Worm (Caenorhabditis elegans) whole organism, L1 larva: ENCODE results near the gene bca-1.

ENCODE experiments used
- C16A3.4 ChIP-seq: fragments of 150-350 bp; optimal IDR thresholded peaks from 2 replicates; lab custom pipeline; 2014; ENCODE audit warnings: missing biosample characterization, missing genetic modification characterization
- F16B12.6 ChIP-seq: fragments of 150-350 bp; optimal IDR thresholded peaks from 2 replicates; lab custom pipeline; 2014; ENCODE audit warnings: missing biosample characterization, missing genetic modification characterization
- Y116A8C.19 ChIP-seq: sonication (generic microtip); optimal IDR thresholded peaks from 2 replicates; lab custom pipeline; 2016; ENCODE audit warnings: missing compliant biosample characterization, missing genetic modification characterization, borderline replicate concordance
- ceh-8 ChIP-seq: fragments of 200-800 bp; sonication (Bioruptor generic); optimal IDR thresholded peaks from 2 replicates; lab custom pipeline; 2018; ENCODE audit warnings: mild to moderate bottlenecking, missing genetic modification characterization, moderate library complexity, missing compliant biosample characterization
- ceh-88 ChIP-seq: fragments of 200-800 bp; sonication (Bioruptor generic); IDR thresholded peaks from 2 replicates; pipeline ENCODE4 v1.3.6; 2022; ENCODE audit warnings: missing genetic modification characterization, missing compliant biosample characterization
- ceh-90 ChIP-seq: sonication (generic microtip); optimal IDR thresholded peaks from 2 replicates; lab custom pipeline; 2016; ENCODE audit warnings: missing genetic modification characterization, missing compliant biosample characterization
- ces-1 ChIP-seq: fragments of 150-350 bp; optimal IDR thresholded peaks from 2 replicates; lab custom pipeline; 2014; ENCODE audit warnings: missing biosample characterization, missing genetic modification reagents, missing genetic modification characterization
- dpl-1 ChIP-seq, 3 experiments: fragments of 150-350 bp in 2 of 3; sonication (generic microtip) in 1 of 3; optimal IDR thresholded peaks; 2 replicates each; lab custom pipeline; 2014 to 2017; ENCODE audit warnings: missing biosample characterization in 3 of 3, missing genetic modification characterization in 3 of 3, missing genetic modification reagents in 3 of 3
- dsc-1 ChIP-seq: sonication (generic microtip); optimal IDR thresholded peaks from 2 replicates; lab custom pipeline; 2016; ENCODE audit warnings: mild to moderate bottlenecking, missing genetic modification characterization, missing compliant biosample characterization
- efl-1 ChIP-seq, 4 experiments: fragments of 150-350 bp; optimal IDR thresholded peaks in 3 of 4; peaks in 1 of 4; 1 replicate in 1 of 4; 2 replicates in 3 of 4; lab custom pipeline; 2014; ENCODE audit warnings: missing biosample characterization in 2 of 4, missing genetic modification characterization in 2 of 4, missing genetic modification reagents in 2 of 4
- elt-2 ChIP-seq: sonication (generic microtip); optimal IDR thresholded peaks from 2 replicates; lab custom pipeline; 2016; ENCODE audit warnings: missing genetic modification characterization, mild to moderate bottlenecking, inconsistent platforms, missing compliant biosample characterization, missing genetic modification reagents
- elt-3 ChIP-seq, 6 experiments: fragments of 150-350 bp in 1 of 6; sonication (generic microtip); optimal IDR thresholded peaks; 2 replicates each; lab custom pipeline; 2017 to 2018; ENCODE audit warnings: missing biosample characterization in 6 of 6, missing genetic modification characterization in 6 of 6, inconsistent platforms in 1 of 6
- ets-5 ChIP-seq: fragments of 200-800 bp; sonication (Bioruptor generic); IDR thresholded peaks from 2 replicates; pipeline ENCODE4 v1.3.6; 2022; ENCODE audit warnings: missing genetic modification characterization, missing compliant biosample characterization
- fkh-4 ChIP-seq: sonication (generic microtip); optimal IDR thresholded peaks from 2 replicates; lab custom pipeline; 2016; ENCODE audit warnings: missing compliant biosample characterization, missing genetic modification characterization, borderline replicate concordance
- grh-1 ChIP-seq: fragments of 200-800 bp; sonication (Bioruptor generic); IDR thresholded peaks from 2 replicates; pipeline ENCODE4 v1.3.6; 2022; ENCODE audit warnings: missing genetic modification reagents, missing genetic modification characterization, missing compliant biosample characterization
- hpl-2 ChIP-seq: fragments of 150-350 bp; optimal IDR thresholded peaks from 2 replicates; lab custom pipeline; 2014; ENCODE audit warnings: missing biosample characterization, missing genetic modification reagents, missing genetic modification characterization
- irx-1 ChIP-seq: sonication (generic microtip); optimal IDR thresholded peaks from 2 replicates; lab custom pipeline; 2016; ENCODE audit warnings: missing genetic modification characterization, missing compliant biosample characterization
- jun-1 ChIP-seq: fragments of 150-350 bp; optimal IDR thresholded peaks from 2 replicates; lab custom pipeline; 2014; ENCODE audit warnings: missing biosample characterization, missing genetic modification reagents, missing genetic modification characterization
- lin-13 ChIP-seq: fragments of 150-350 bp; optimal IDR thresholded peaks from 2 replicates; lab custom pipeline; 2014; ENCODE audit warnings: missing biosample characterization, missing genetic modification reagents, missing genetic modification characterization
- lin-14 ChIP-seq: fragments of 200-800 bp; sonication (Bioruptor generic); optimal IDR thresholded peaks from 2 replicates; lab custom pipeline; 2018; ENCODE audit warnings: mild to moderate bottlenecking, missing genetic modification characterization, moderate library complexity, missing compliant biosample characterization
- lin-35 ChIP-seq, 2 experiments: fragments of 150-350 bp; optimal IDR thresholded peaks; 2 replicates each; lab custom pipeline; 2014; ENCODE audit warnings: missing biosample characterization in 2 of 2, missing genetic modification characterization in 2 of 2, missing genetic modification reagents in 2 of 2
- lin-39 ChIP-seq: fragments of 150-350 bp; optimal IDR thresholded peaks from 2 replicates; lab custom pipeline; 2014; ENCODE audit warnings: missing biosample characterization, missing genetic modification reagents, missing genetic modification characterization
- lsy-2 ChIP-seq, 2 experiments: fragments of 150-350 bp; optimal IDR thresholded peaks; 2 replicates each; lab custom pipeline; 2014; ENCODE audit warnings: missing biosample characterization in 2 of 2, missing genetic modification characterization in 2 of 2
- mab-9 ChIP-seq: fragments of 200-800 bp; sonication (Bioruptor generic); IDR thresholded peaks from 2 replicates; pipeline ENCODE4 v1.3.6; 2022; ENCODE audit warnings: missing genetic modification reagents, missing genetic modification characterization, missing compliant biosample characterization
- mdl-1 ChIP-seq, 2 experiments: fragments of 150-350 bp; optimal IDR thresholded peaks; 2 replicates each; lab custom pipeline; 2014 to 2017; ENCODE audit warnings: missing biosample characterization in 2 of 2, missing genetic modification characterization in 2 of 2, inconsistent platforms in 1 of 2
- mep-1 ChIP-seq: fragments of 150-350 bp; optimal IDR thresholded peaks from 2 replicates; lab custom pipeline; 2014; ENCODE audit warnings: missing biosample characterization, missing genetic modification characterization
- nhr-19 ChIP-seq: fragments of 200-800 bp; sonication (Bioruptor generic); conservative IDR thresholded peaks from 2 replicates; pipeline ENCODE4 v1.3.6; 2022; ENCODE audit warnings: missing genetic modification characterization, missing compliant biosample characterization
- nhr-20 ChIP-seq: sonication (generic microtip); optimal IDR thresholded peaks from 2 replicates; lab custom pipeline; 2016; ENCODE audit warnings: mild to moderate bottlenecking, missing genetic modification characterization, missing compliant biosample characterization
- nhr-237 ChIP-seq: fragments of 150-350 bp; optimal IDR thresholded peaks from 2 replicates; lab custom pipeline; 2014; ENCODE audit warnings: missing biosample characterization, missing genetic modification characterization
- nhr-47 ChIP-seq: sonication (generic microtip); optimal IDR thresholded peaks from 2 replicates; lab custom pipeline; 2016; ENCODE audit warnings: mild to moderate bottlenecking, missing genetic modification characterization, moderate library complexity, missing compliant biosample characterization
- nhr-71 ChIP-seq: sonication (generic microtip); optimal IDR thresholded peaks from 2 replicates; lab custom pipeline; 2016; ENCODE audit warnings: mild to moderate bottlenecking, missing genetic modification characterization, moderate library complexity, missing compliant biosample characterization
- nhr-76 ChIP-seq: sonication (generic microtip); optimal IDR thresholded peaks from 2 replicates; lab custom pipeline; 2017; ENCODE audit warnings: missing biosample characterization, missing genetic modification characterization
- nhr-90 ChIP-seq: sonication (generic microtip); optimal IDR thresholded peaks from 2 replicates; lab custom pipeline; 2016; ENCODE audit warnings: mild to moderate bottlenecking, missing genetic modification characterization, missing compliant biosample characterization; ENCODE audit not compliant: poor library complexity
- pag-3 ChIP-seq: sonication (generic microtip); optimal IDR thresholded peaks from 2 replicates; lab custom pipeline; 2017; ENCODE audit warnings: missing genetic modification characterization, mild to moderate bottlenecking, missing compliant biosample characterization, antibody characterized with exemption, borderline replicate concordance; ENCODE audit not compliant: insufficient read depth
- pqm-1 ChIP-seq: sonication (generic microtip); optimal IDR thresholded peaks from 3 replicates; lab custom pipeline; 2017; ENCODE audit warnings: missing biosample characterization, missing genetic modification characterization
- skn-1 ChIP-seq: fragments of 150-350 bp; optimal IDR thresholded peaks from 2 replicates; lab custom pipeline; 2014; ENCODE audit warnings: missing biosample characterization, missing genetic modification characterization
- snpc-4 ChIP-seq: fragments of 150-350 bp; optimal IDR thresholded peaks from 2 replicates; lab custom pipeline; 2014; ENCODE audit warnings: missing biosample characterization, missing genetic modification characterization
- sox-4 ChIP-seq: sonication (generic microtip); optimal IDR thresholded peaks from 2 replicates; lab custom pipeline; 2016; ENCODE audit warnings: missing genetic modification characterization, missing compliant biosample characterization
- sup-37 ChIP-seq: fragments of 200-800 bp; sonication (Bioruptor generic); optimal IDR thresholded peaks from 2 replicates; lab custom pipeline; 2018; ENCODE audit warnings: mild to moderate bottlenecking, missing genetic modification characterization, missing compliant biosample characterization
- tbx-2 ChIP-seq: sonication (generic microtip); optimal IDR thresholded peaks from 2 replicates; lab custom pipeline; 2016; ENCODE audit warnings: missing genetic modification characterization, missing compliant biosample characterization
- unc-130 ChIP-seq: fragments of 150-350 bp; optimal IDR thresholded peaks from 2 replicates; lab custom pipeline; 2017; ENCODE audit warnings: missing biosample characterization, missing genetic modification characterization, inconsistent platforms
- unc-30 ChIP-seq: sonication (generic microtip); optimal IDR thresholded peaks from 2 replicates; lab custom pipeline; 2017; ENCODE audit warnings: missing biosample characterization, missing genetic modification characterization
- vab-15 ChIP-seq: sonication (generic microtip); optimal IDR thresholded peaks from 2 replicates; lab custom pipeline; 2017; ENCODE audit warnings: missing genotype, mild to moderate bottlenecking, missing genetic modification characterization, missing compliant biosample characterization
- xbp-1 ChIP-seq: sonication (generic microtip); optimal IDR thresholded peaks from 2 replicates; lab custom pipeline; 2016; ENCODE audit warnings: missing genetic modification characterization, missing compliant biosample characterization
- zip-4 ChIP-seq: fragments of 200-800 bp; sonication (Bioruptor generic); optimal IDR thresholded peaks from 2 replicates; lab custom pipeline; 2018; ENCODE audit warnings: mild to moderate bottlenecking, missing genetic modification characterization, moderate library complexity, missing compliant biosample characterization
- ztf-4 ChIP-seq: fragments of 150-350 bp; optimal IDR thresholded peaks from 2 replicates; lab custom pipeline; 2014; ENCODE audit warnings: missing biosample characterization, missing genetic modification characterization

The bca-1 gene

ce11 chrX:6245499-6245898 is 41.0 kb upstream of the bca-1 start (continued):
- TF ChIP-seq grh-1 (GFP tag; lab: Robert Waterston, UW): no peak
- peak; percentile 43 for TF ChIP-seq sox-4
- no peak for TF ChIP-seq hpl-2 (GFP tag; lab: Kevin White, UChicago)
- no peak for TF ChIP-seq lsy-2 (tag; optimal IDR thresholded peaks at IDR 0.05; lab: Kevin White, UChicago)
- TF ChIP-seq nhr-47 (tag; lab: Kevin White, UChicago): peak; percentile 39
- TF ChIP-seq lin-39 (tag; lab: Kevin White, UChicago): no peak
- no peak for TF ChIP-seq F16B12.6 (tag; lab: Kevin White, UChicago)
- peak; percentile 11 for TF ChIP-seq lin-14 (GFP tag; lab: Kevin White, UChicago)
- peak; percentile 59 for TF ChIP-seq dsc-1 (tag; lab: Kevin White, UChicago)

DNA sequence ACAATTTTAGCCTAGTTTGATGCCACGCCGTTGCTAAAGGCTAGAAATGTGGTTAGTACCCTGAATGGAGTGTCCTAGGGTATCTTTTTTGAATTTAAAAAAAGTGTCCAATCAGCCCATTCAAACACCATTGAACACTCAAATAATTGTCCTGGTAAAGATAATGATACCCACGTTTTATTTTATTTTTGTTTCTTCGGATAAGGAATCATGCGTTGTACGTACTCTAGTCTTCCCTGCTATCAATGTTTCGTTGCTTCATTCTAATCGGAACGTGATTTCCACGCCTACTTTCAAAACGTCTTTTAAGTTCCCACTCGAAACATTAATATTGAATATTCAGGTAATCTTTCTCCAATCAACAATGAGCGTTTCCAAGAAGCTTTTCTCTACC is 36.1 kb upstream of the bca-1 start, which contains the start of gene got-2.2:
got-2.2 (plus strand) TSS at position 344 of the 394 bp plus-strand sequence.
- TF ChIP-seq mdl-1 (tag; optimal IDR thresholded peaks at IDR 0.05; lab: Kevin White, UChicago) (peak in 1 of 2 experiments; percentile 33), zip-4 (GFP tag; lab: Kevin White, UChicago) (no peak), mab-9 (no peak), ceh-8 (GFP tag; lab: Kevin White, UChicago) (no peak), lin-13 (no peak), nhr-19 (peak; percentile 63), dpl-1 (GFP tag; optimal IDR thresholded peaks at IDR 0.05; lab: Kevin White, UChicago) (no peak), ztf-4 (tag; lab: Kevin White, UChicago) (no peak), fkh-4 (tag; lab: Kevin White, UChicago) (no peak), lin-35 (GFP tag; optimal IDR thresholded peaks at IDR 0.05; lab: Kevin White, UChicago) (peak in 1 of 2 experiments; percentile 34), irx-1 (tag; lab: Kevin White, UChicago) (no peak), unc-30 (tag; lab: Kevin White, UChicago) (no peak), nhr-20 (peak; percentile 24), efl-1 (optimal IDR thresholded peaks at IDR 0.05; lab: Kevin White, UChicago) (no peak), efl-1 (GFP tag; optimal IDR thresholded peaks at IDR 0.05 in 1 of 2; lab: Kevin White, UChicago) (no peak), nhr-71 (tag; lab: Kevin White, UChicago) (peak; percentile 24), elt-3 (tag; optimal IDR thresholded peaks at IDR 0.05; lab: Kevin White, UChicago) (peak in 1 of 6 experiments; percentile 87), C16A3.4 (tag; lab: Kevin White, UChicago) (no peak), elt-2 (tag; lab: Kevin White, UChicago) (peak; percentile 57)
- TF ChIP-seq, all 84 proteins: peak for 7

DNA sequence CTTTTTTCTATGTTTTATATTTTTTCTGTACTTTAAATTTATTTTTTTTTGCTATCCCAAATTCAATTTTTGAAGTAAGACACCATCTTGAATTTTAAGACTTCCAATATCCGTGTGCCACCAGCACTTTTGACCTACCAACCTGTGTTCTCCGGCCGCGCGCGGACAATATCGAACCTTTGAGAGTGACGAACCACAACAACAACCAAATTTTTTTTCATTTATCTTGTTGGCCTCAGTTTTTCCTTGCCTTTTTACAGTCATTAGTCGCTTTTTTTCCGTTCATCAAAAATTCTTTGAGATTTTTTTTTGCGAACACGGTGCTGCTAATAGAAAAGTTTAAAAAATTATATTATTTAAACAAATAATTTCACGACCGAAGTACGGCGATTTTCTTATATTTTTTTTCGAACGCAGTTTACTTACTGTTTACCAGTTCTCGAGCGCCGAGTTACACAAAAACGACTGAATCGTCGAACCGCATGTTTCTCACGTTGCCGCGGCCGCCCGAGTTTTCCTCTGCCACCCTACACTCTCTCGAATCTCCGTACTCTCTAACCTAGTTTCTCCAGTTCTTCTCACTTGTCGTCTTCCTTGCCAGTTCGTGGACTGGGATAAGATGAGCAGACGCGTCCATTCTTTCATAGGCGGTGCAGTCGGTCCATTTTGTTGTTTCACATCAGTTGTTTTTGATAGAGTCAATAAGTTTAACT is 35.5 kb upstream of the bca-1 start:
- TF ChIP-seq irx-1 (tag; lab: Kevin White, UChicago) (no peak), vab-15 (tag; lab: Kevin White, UChicago) (no peak), mab-9 (no peak), xbp-1 (tag; lab: Kevin White, UChicago) (peak; percentile 52), nhr-47 (tag; lab: Kevin White, UChicago) (peak; percentile 37), nhr-71 (tag; lab: Kevin White, UChicago) (peak; percentile 68), mdl-1 (tag; optimal IDR thresholded peaks at IDR 0.05; lab: Kevin White, UChicago) (peak in 1 of 2 experiments; percentile 55), Y116A8C.19 (tag; lab: Kevin White, UChicago) (no peak), skn-1 (tag; lab: Kevin White, UChicago) (peak; percentile 15), sup-37 (GFP tag; lab: Kevin White, UChicago) (no peak), jun-1 (tag; lab: Kevin White, UChicago) (no peak), pqm-1 (tag; lab: Kevin White, UChicago) (no peak), tbx-2 (tag; lab: Kevin White, UChicago) (peak; percentile 47), ceh-90 (no peak), ets-5 (GFP tag; lab: Robert Waterston, UW) (no peak), ces-1 (GFP tag; lab: Kevin White, UChicago) (no peak), mep-1 (tag; lab: Kevin White, UChicago) (peak; percentile 39), nhr-76 (tag; lab: Kevin White, UChicago) (no peak), pag-3 (tag; lab: Kevin White, UChicago) (no peak), dsc-1 (tag; lab: Kevin White, UChicago) (peak; percentile 43), lin-14 (GFP tag; lab: Kevin White, UChicago) (peak; percentile 92), efl-1 (optimal IDR thresholded peaks at IDR 0.05; lab: Kevin White, UChicago) (no peak), efl-1 (GFP tag; optimal IDR thresholded peaks at IDR 0.05 in 1 of 2; lab: Kevin White, UChicago) (peak in 1 of 2 experiments; percentile 64), nhr-90 (tag; lab: Kevin White, UChicago) (no peak), ceh-88 (GFP tag; lab: Robert Waterston, UW) (no peak), snpc-4 (no peak), unc-130 (tag; lab: Kevin White, UChicago) (no peak), nhr-237 (tag; lab: Kevin White, UChicago) (no peak)
